Fruit fly (Drosophila melanogaster) whole organism, prepupa: ENCODE results near the gene CG4325.
A peak's percentile ranks its signal among the peaks of the same experiment; 100 is the strongest.

Experiments used
- Blimp-1 ChIP-seq: fragments of 200-800 bp; sonication (Bioruptor generic); optimal IDR thresholded peaks from 3 replicates; lab custom pipeline; 2017; ENCODE audit warnings: missing biosample characterization, missing genetic modification characterization, mild to moderate bottlenecking, moderate library complexity, missing genetic modification reagents
- CG10669 ChIP-seq: fragments of 200-800 bp; sonication (Bioruptor generic); optimal IDR thresholded peaks from 3 replicates; lab custom pipeline; 2018; ENCODE audit warnings: missing biosample characterization, mild to moderate bottlenecking, missing genetic modification characterization, moderate library complexity
- CG11294 ChIP-seq: fragments of 200-800 bp; sonication (Bioruptor generic); IDR thresholded peaks from 2 replicates; pipeline ENCODE4 v1.3.6; 2022; ENCODE audit warnings: missing biosample characterization, missing genetic modification characterization
- CG11762 ChIP-seq: fragments of 200-800 bp; sonication (Bioruptor generic); optimal IDR thresholded peaks from 3 replicates; lab custom pipeline; 2016; ENCODE audit warnings: missing biosample characterization, missing genetic modification characterization; ENCODE audit not compliant: insufficient read depth
- CG11902 ChIP-seq: fragments of 200-800 bp; sonication (Bioruptor generic); optimal IDR thresholded peaks from 3 replicates; lab custom pipeline; 2016; ENCODE audit warnings: missing biosample characterization, missing genetic modification characterization
- CG15336 ChIP-seq: fragments of 200-800 bp; sonication (Bioruptor generic); IDR thresholded peaks from 2 replicates; pipeline ENCODE4 v1.3.6; 2022; ENCODE audit warnings: missing biosample characterization, missing genetic modification characterization
- CG1621 ChIP-seq: fragments of 200-800 bp; sonication (Bioruptor generic); optimal IDR thresholded peaks from 3 replicates; lab custom pipeline; 2018; ENCODE audit warnings: missing biosample characterization, mild to moderate bottlenecking, missing genetic modification characterization
- CG16779 ChIP-seq: fragments of 200-800 bp; sonication (Bioruptor generic); optimal IDR thresholded peaks from 3 replicates; lab custom pipeline; 2017; ENCODE audit warnings: missing biosample characterization, mild to moderate bottlenecking, missing genetic modification characterization
- CG3032 ChIP-seq: fragments of 200-800 bp; optimal IDR thresholded peaks from 2 replicates; lab custom pipeline; 2019; ENCODE audit warnings: missing biosample characterization, mild to moderate bottlenecking, missing genetic modification characterization, moderate library complexity
- CG31627 ChIP-seq: fragments of 200-800 bp; sonication (Bioruptor generic); optimal IDR thresholded peaks from 3 replicates; lab custom pipeline; 2016; ENCODE audit warnings: missing biosample characterization, missing genetic modification characterization
- CG3919 ChIP-seq: fragments of 200-800 bp; sonication (Bioruptor generic); optimal IDR thresholded peaks from 3 replicates; lab custom pipeline; 2016; ENCODE audit warnings: missing biosample characterization, missing genetic modification characterization
- CG4318 ChIP-seq: fragments of 200-800 bp; sonication (Bioruptor generic); optimal IDR thresholded peaks from 3 replicates; lab custom pipeline; 2017; ENCODE audit warnings: missing biosample characterization, mild to moderate bottlenecking, missing genetic modification characterization
- CG6854 ChIP-seq: fragments of 200-800 bp; sonication (Bioruptor generic); optimal IDR thresholded peaks from 2 replicates; lab custom pipeline; 2017; ENCODE audit warnings: missing biosample characterization, mild to moderate bottlenecking, missing genetic modification characterization
- CG7368 ChIP-seq: fragments of 200-800 bp; sonication (Bioruptor generic); optimal IDR thresholded peaks from 3 replicates; lab custom pipeline; 2016; ENCODE audit warnings: missing biosample characterization, missing genetic modification characterization
- CG8632 ChIP-seq: fragments of 200-800 bp; sonication (Bioruptor generic); optimal IDR thresholded peaks from 3 replicates; lab custom pipeline; 2016; ENCODE audit warnings: missing biosample characterization, missing genetic modification characterization
- CG9139 ChIP-seq: fragments of 200-800 bp; sonication (Bioruptor generic); optimal IDR thresholded peaks from 3 replicates; lab custom pipeline; 2017; ENCODE audit warnings: missing biosample characterization, mild to moderate bottlenecking, missing genetic modification characterization
- Eip78C ChIP-seq: fragments of 200-800 bp; sonication (Bioruptor generic); peaks from one replicate; lab custom pipeline; 2016; ENCODE audit warnings: missing biosample characterization, missing genetic modification characterization
- Eip93F ChIP-seq: fragments of 200-800 bp; sonication (Bioruptor generic); optimal IDR thresholded peaks from 2 replicates; lab custom pipeline; 2016; ENCODE audit warnings: missing biosample characterization, mild to moderate bottlenecking, missing genetic modification characterization
- Hr39 ChIP-seq: fragments of 200-800 bp; sonication (Bioruptor generic); optimal IDR thresholded peaks from 2 replicates; lab custom pipeline; 2016; ENCODE audit warnings: missing biosample characterization, missing genetic modification characterization
- Hr4 ChIP-seq: fragments of 200-800 bp; sonication (Bioruptor generic); optimal IDR thresholded peaks from 3 replicates; lab custom pipeline; 2016; ENCODE audit warnings: missing biosample characterization, missing genetic modification characterization
- Met ChIP-seq: fragments of 200-800 bp; sonication (Bioruptor generic); optimal IDR thresholded peaks from 3 replicates; lab custom pipeline; 2016; ENCODE audit warnings: missing biosample characterization, missing genetic modification characterization
- OdsH ChIP-seq: fragments of 200-800 bp; sonication (Bioruptor generic); optimal IDR thresholded peaks from 3 replicates; lab custom pipeline; 2016; ENCODE audit warnings: missing biosample characterization, missing genetic modification characterization
- Sox102F ChIP-seq: fragments of 200-800 bp; sonication (Bioruptor generic); optimal IDR thresholded peaks from 2 replicates; lab custom pipeline; 2016; ENCODE audit warnings: missing biosample characterization, mild to moderate bottlenecking, missing genetic modification characterization
- Sox14 ChIP-seq: fragments of 200-800 bp; sonication (Bioruptor generic); optimal IDR thresholded peaks from 3 replicates; lab custom pipeline; 2016; ENCODE audit warnings: missing biosample characterization, missing genetic modification characterization
- Sox15 ChIP-seq: fragments of 200-800 bp; sonication (Bioruptor generic); optimal IDR thresholded peaks from 3 replicates; lab custom pipeline; 2016; ENCODE audit warnings: missing biosample characterization, missing genetic modification characterization
- achi ChIP-seq: fragments of 200-800 bp; sonication (Bioruptor generic); optimal IDR thresholded peaks from 3 replicates; lab custom pipeline; 2016; ENCODE audit warnings: missing biosample characterization, missing genetic modification characterization
- cyc ChIP-seq: fragments of 200-800 bp; sonication (Bioruptor generic); optimal IDR thresholded peaks from 3 replicates; lab custom pipeline; 2016; ENCODE audit warnings: missing biosample characterization, missing genetic modification characterization
- dac ChIP-seq: fragments of 200-800 bp; sonication (Bioruptor generic); optimal IDR thresholded peaks from 2 replicates; lab custom pipeline; 2017; ENCODE audit warnings: missing biosample characterization, mild to moderate bottlenecking, missing genetic modification characterization
- dsx ChIP-seq: fragments of 200-800 bp; optimal IDR thresholded peaks from 3 replicates; lab custom pipeline; 2019; ENCODE audit warnings: missing biosample characterization, mild to moderate bottlenecking, missing genetic modification characterization, moderate library complexity; ENCODE audit not compliant: poor library complexity, severe bottlenecking
- eg ChIP-seq: fragments of 200-800 bp; sonication (Bioruptor generic); IDR thresholded peaks from 3 replicates; pipeline ENCODE4 v1.3.6; 2022; ENCODE audit warnings: missing biosample characterization, missing genetic modification characterization
- fd59A ChIP-seq: fragments of 200-800 bp; sonication (Bioruptor generic); optimal IDR thresholded peaks from 2 replicates; lab custom pipeline; 2017; ENCODE audit warnings: missing biosample characterization, mild to moderate bottlenecking, missing genetic modification characterization, missing genetic modification reagents
- lz ChIP-seq: fragments of 200-800 bp; sonication (Bioruptor generic); optimal IDR thresholded peaks from 3 replicates; lab custom pipeline; 2016; ENCODE audit warnings: missing biosample characterization, missing genetic modification characterization
- net ChIP-seq: fragments of 200-800 bp; sonication (Bioruptor generic); optimal IDR thresholded peaks from 3 replicates; lab custom pipeline; 2016; ENCODE audit warnings: missing biosample characterization, missing genetic modification characterization
- pdm3 ChIP-seq: fragments of 200-800 bp; sonication (Bioruptor generic); optimal IDR thresholded peaks from 3 replicates; lab custom pipeline; 2016; ENCODE audit warnings: missing biosample characterization, missing genetic modification characterization
- salr ChIP-seq, 2 experiments: fragments of 200-800 bp; sonication (Bioruptor generic); optimal IDR thresholded peaks; 3 replicates each; lab custom pipeline; 2016 to 2018; ENCODE audit warnings: missing biosample characterization in 2 of 2, missing genetic modification characterization in 2 of 2, mild to moderate bottlenecking in 1 of 2
- spab ChIP-seq: fragments of 200-800 bp; sonication (Bioruptor generic); optimal IDR thresholded peaks from 2 replicates; lab custom pipeline; 2017; ENCODE audit warnings: missing biosample characterization, mild to moderate bottlenecking, missing genetic modification characterization, missing genetic modification reagents
- ss ChIP-seq, 2 experiments: fragments of 200-800 bp; sonication (Bioruptor generic); optimal IDR thresholded peaks; 2 replicates in 1 of 2; 3 replicates in 1 of 2; lab custom pipeline; 2017 to 2018; ENCODE audit warnings: mild to moderate bottlenecking in 2 of 2, missing biosample characterization in 2 of 2, missing genetic modification characterization in 2 of 2, moderate library complexity in 1 of 2
- svp ChIP-seq: fragments of 200-800 bp; sonication (Bioruptor generic); peaks from one replicate; lab custom pipeline; 2016; ENCODE audit warnings: missing biosample characterization, missing genetic modification characterization
- topi ChIP-seq: fragments of 200-800 bp; sonication (Bioruptor generic); optimal IDR thresholded peaks from 3 replicates; lab custom pipeline; 2016; ENCODE audit warnings: missing biosample characterization, missing genetic modification characterization
- vri ChIP-seq: fragments of 200-800 bp; sonication (Bioruptor generic); optimal IDR thresholded peaks from 3 replicates; lab custom pipeline; 2016; ENCODE audit warnings: missing biosample characterization, mild to moderate bottlenecking, missing genetic modification characterization

The CG4325 gene

DNA sequence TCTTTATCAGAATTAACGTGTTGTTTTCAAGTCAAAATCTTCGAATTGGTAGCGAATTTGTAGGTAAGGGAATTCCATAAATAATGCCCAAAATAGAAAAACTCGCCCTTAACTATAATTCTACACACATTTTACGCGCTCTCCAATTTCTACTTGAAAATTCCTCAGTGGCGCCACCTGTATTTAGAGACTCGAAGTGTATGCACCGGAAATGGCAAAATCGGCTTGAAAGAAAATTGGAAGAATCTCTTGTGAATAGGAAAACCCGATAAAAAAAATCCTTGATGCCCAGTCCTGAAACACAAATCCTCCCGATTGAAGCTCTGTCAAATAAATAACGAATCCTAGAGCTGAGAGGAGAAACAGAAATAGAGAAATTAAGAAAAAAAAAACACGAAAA lies 37.8 kb downstream of the CG4325 start (continued):
- TF ChIP-seq vri = no peak
- TF ChIP-seq CG11294 (GFP tag; lab: Robert Waterston, UW) = no peak
- no peak for TF ChIP-seq CG15336
- no peak for TF ChIP-seq Sox14 (GFP tag; lab: Kevin White, UChicago)
- peak; percentile 47 for TF ChIP-seq Sox102F (GFP tag; lab: Kevin White, UChicago)
- TF ChIP-seq Eip78C (GFP tag; lab: Kevin White, UChicago) = peak; percentile 87
- no peak for TF ChIP-seq CG3032 (tag; lab: Kevin White, UChicago)
- no peak for TF ChIP-seq dsx (GFP tag; lab: Kevin White, UChicago)
- peak; percentile 20 for TF ChIP-seq Blimp-1 (GFP tag; lab: Kevin White, UChicago)
- peak; percentile 19 for TF ChIP-seq achi (GFP tag; lab: Kevin White, UChicago)
- TF ChIP-seq Met (GFP tag; lab: Kevin White, UChicago) = peak; percentile 51
- TF ChIP-seq dac (GFP tag; lab: Kevin White, UChicago) = peak; percentile 36
- peak; percentile 31 for TF ChIP-seq CG8632
- peak; percentile 36 for TF ChIP-seq cyc (GFP tag; lab: Kevin White, UChicago)
- TF ChIP-seq CG16779 = no peak
- TF ChIP-seq CG10669 (GFP tag; lab: Kevin White, UChicago) = peak; percentile 52
- no peak for TF ChIP-seq pdm3 (GFP tag; lab: Kevin White, UChicago)
- 0 out of 3 replicates have a peak, but pooled peaks have one; percentile 23 for TF ChIP-seq eg
- TF ChIP-seq CG11902 (GFP tag; lab: Kevin White, UChicago) = no peak
- TF ChIP-seq Sox15 (GFP tag; lab: Kevin White, UChicago) = no peak
- peak; percentile 40 for TF ChIP-seq CG7368 (GFP tag; lab: Kevin White, UChicago)
- TF ChIP-seq CG31627 (GFP tag; lab: Kevin White, UChicago) = peak; percentile 27
- no peak for TF ChIP-seq OdsH
- peak; percentile 16 for TF ChIP-seq CG1621 (tag; lab: Kevin White, UChicago)
- no peak for TF ChIP-seq CG11762 (GFP tag; lab: Kevin White, UChicago)
- no peak for TF ChIP-seq svp (GFP tag; lab: Kevin White, UChicago)
- TF ChIP-seq spab (GFP tag; lab: Kevin White, UChicago) = peak; percentile 7

DNA sequence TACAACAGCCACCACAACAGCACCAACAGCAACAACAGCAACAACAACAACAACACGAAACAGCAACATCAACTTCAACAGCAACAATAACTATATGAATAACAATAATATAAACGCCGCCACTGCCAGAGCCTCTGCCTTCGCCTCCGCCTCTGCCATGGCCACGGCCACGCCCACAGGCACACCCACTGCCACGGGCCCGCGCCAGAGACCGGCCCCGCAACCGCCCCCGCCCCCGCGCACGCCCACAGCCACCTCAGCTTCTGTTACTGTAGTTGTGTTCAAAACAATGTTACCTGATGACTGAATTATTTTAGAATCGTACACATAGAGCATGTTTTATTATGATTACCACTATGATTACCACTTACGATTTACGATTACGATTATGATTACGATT lies 39.5 kb downstream of the CG4325 start:
- TF ChIP-seq CG3919 (GFP tag; lab: Kevin White, UChicago) = no peak
- TF ChIP-seq vri = no peak
- TF ChIP-seq CG16779 = no peak
- TF ChIP-seq pdm3 (GFP tag; lab: Kevin White, UChicago) = no peak
- TF ChIP-seq CG4318 (GFP tag; lab: Kevin White, UChicago) = no peak
- TF ChIP-seq CG10669 (GFP tag; lab: Kevin White, UChicago) = no peak
- TF ChIP-seq Hr4 = no peak
- no peak for TF ChIP-seq fd59A (GFP tag; lab: Kevin White, UChicago)
- no peak for TF ChIP-seq net (GFP tag; lab: Kevin White, UChicago)
- no peak for TF ChIP-seq Met (GFP tag; lab: Kevin White, UChicago)
- no peak for TF ChIP-seq CG9139 (GFP tag; lab: Kevin White, UChicago)
- no peak for TF ChIP-seq Hr39 (GFP tag; lab: Kevin White, UChicago)
- TF ChIP-seq topi (GFP tag; lab: Kevin White, UChicago) = no peak
- TF ChIP-seq CG6854 = no peak
- no peak for TF ChIP-seq CG1621 (tag; lab: Kevin White, UChicago)
- TF ChIP-seq spab (GFP tag; lab: Kevin White, UChicago) = no peak
- TF ChIP-seq ss (GFP tag; optimal IDR thresholded peaks at IDR 0.05; lab: Kevin White, UChicago) = no peak
- TF ChIP-seq salr (GFP tag; optimal IDR thresholded peaks at IDR 0.05; lab: Kevin White, UChicago) = no peak
- no peak for TF ChIP-seq Eip93F (GFP tag; lab: Kevin White, UChicago)
- TF ChIP-seq lz = no peak
- TF ChIP-seq, all 60 proteins: peak for 0
